Fruit fly (Drosophila melanogaster): ENCODE measurements around the gene CG14352.
A peak's percentile ranks its signal among the peaks of the same experiment; 100 is the strongest.

Gene CG14352

dm6 chr2L:1637832-1638649 is 26.8 kb downstream of the CG14352 start:
- no peak for TF ChIP-seq Dif (GFP tag; optimal IDR thresholded peaks at IDR 0.05; ENCODE audit: partially characterized antibody)
- no peak for TF ChIP-seq jim (GFP tag; optimal IDR thresholded peaks at IDR 0.05)
- no peak for TF ChIP-seq fru (GFP tag; optimal IDR thresholded peaks at IDR 0.05)
- no peak for TF ChIP-seq lola (GFP tag; optimal IDR thresholded peaks at IDR 0.05)
- no peak for TF ChIP-seq sage (GFP tag; optimal IDR thresholded peaks at IDR 0.05)
- no peak for TF ChIP-seq woc (GFP tag; optimal IDR thresholded peaks at IDR 0.05)
- no peak for TF ChIP-seq Mio (GFP tag; optimal IDR thresholded peaks at IDR 0.05)
- no peak for TF ChIP-seq Hnf4 (GFP tag; optimal IDR thresholded peaks at IDR 0.05)
- no peak for TF ChIP-seq psq (GFP tag; optimal IDR thresholded peaks at IDR 0.05)
- TF ChIP-seq foxo (GFP tag; optimal IDR thresholded peaks at IDR 0.05): no peak

DNA sequence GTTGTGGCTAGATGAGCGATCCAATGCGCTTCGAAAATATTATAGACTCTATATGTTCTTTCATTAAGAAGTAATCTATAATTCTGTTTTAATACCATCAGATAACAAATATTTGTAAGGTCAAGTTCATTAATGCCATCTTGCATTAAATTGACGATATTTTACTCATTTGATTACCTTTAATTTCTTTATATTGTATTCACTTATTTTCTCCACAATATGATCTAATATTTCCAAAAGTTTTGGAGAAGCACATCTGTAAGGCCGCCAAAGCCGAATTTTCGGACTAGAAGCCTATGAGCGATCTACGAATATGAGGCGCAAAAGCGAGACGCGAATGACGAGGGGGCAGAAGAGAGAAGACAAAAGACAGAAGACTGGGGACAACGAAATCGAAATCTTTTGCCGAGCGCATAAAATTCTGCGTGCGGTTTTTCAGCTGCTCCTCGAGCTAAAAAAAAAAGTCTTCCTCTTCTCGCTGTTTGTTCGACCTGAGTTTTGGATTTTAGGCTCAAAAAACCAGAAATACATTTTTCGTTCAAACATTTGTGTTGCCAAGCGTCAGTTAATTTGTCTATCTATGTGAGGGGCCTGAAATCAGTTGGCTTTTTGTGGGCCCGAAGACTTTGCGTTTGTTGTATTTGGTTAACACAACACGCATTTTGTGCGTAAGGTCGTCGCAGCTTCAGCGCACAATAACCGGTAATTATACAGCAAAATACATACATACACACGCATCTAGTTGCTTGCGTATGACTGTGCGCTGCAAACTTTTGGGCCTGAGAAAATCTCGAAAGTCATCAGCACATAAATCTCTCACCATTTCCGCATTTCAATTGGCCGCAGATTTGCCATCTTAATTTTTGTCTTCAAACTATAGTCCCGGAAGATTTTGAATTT is 27.7 kb downstream of the CG14352 start:
- TF ChIP-seq dmrt93B (GFP tag; optimal IDR thresholded peaks at IDR 0.05): no peak
- TF ChIP-seq OdsH (GFP tag; optimal IDR thresholded peaks at IDR 0.05): no peak
- no peak for TF ChIP-seq pan (optimal IDR thresholded peaks at IDR 0.05)
- TF ChIP-seq sv (GFP tag; optimal IDR thresholded peaks at IDR 0.05): peak; percentile 99
- no peak for TF ChIP-seq lola (GFP tag; optimal IDR thresholded peaks at IDR 0.05)
- TF ChIP-seq GATAd (GFP tag; optimal IDR thresholded peaks at IDR 0.05): no peak

- TF ChIP-seq Rel (GFP tag; optimal IDR thresholded peaks at IDR 0.05) (no peak), Rel (tag; optimal IDR thresholded peaks at IDR 0.05) (no peak), CG9705 (GFP tag; optimal IDR thresholded peaks at IDR 0.05) (peak; percentile 45), br (GFP tag; optimal IDR thresholded peaks at IDR 0.05) (peak; percentile 57), Hnf4 (GFP tag; optimal IDR thresholded peaks at IDR 0.05) (peak; percentile 18), fru (GFP tag; optimal IDR thresholded peaks at IDR 0.05) (peak; percentile 73), dmrt93B (GFP tag; optimal IDR thresholded peaks at IDR 0.05) (peak; percentile 49), h (GFP tag; optimal IDR thresholded peaks at IDR 0.05) (peak; percentile 66), Sp1 (GFP tag; optimal IDR thresholded peaks at IDR 0.05) (peak; percentile 72), woc (GFP tag; optimal IDR thresholded peaks at IDR 0.05) (peak; percentile 42), Jra (GFP tag; optimal IDR thresholded peaks at IDR 0.05) (no peak), Dfd (GFP tag; optimal IDR thresholded peaks at IDR 0.05) (peak; percentile 61), OdsH (GFP tag; optimal IDR thresholded peaks at IDR 0.05) (peak; percentile 64), ey (GFP tag; optimal IDR thresholded peaks at IDR 0.05) (peak; percentile 58), GATAd (GFP tag; optimal IDR thresholded peaks at IDR 0.05) (no peak), rgr (GFP tag; optimal IDR thresholded peaks at IDR 0.05) (peak; percentile 51), sv (GFP tag; optimal IDR thresholded peaks at IDR 0.05) (peak; percentile 90), psq (GFP tag; optimal IDR thresholded peaks at IDR 0.05) (peak; percentile 85), foxo (GFP tag; optimal IDR thresholded peaks at IDR 0.05) (peak in 1 of 2 experiments; percentile 71), HLH106 (tag; optimal IDR thresholded peaks at IDR 0.05) (peak; percentile 74), Dif (GFP tag; optimal IDR thresholded peaks at IDR 0.05; ENCODE audit: partially characterized antibody) (no peak), Hr78 (GFP tag; optimal IDR thresholded peaks at IDR 0.05) (no peak), dsf (GFP tag; optimal IDR thresholded peaks at IDR 0.05; ENCODE audit: borderline replicate concordance) (no peak)
Measured at dm6 chr2L:1643252-1643864, 32.1 kb downstream of the CG14352 start.

dm6 chr2L:1644378-1644777 is 33.2 kb downstream of the CG14352 start:
- TF ChIP-seq dsf (GFP tag; optimal IDR thresholded peaks at IDR 0.05; ENCODE audit: borderline replicate concordance): no peak
- peak; percentile 96 for TF ChIP-seq N (GFP tag; optimal IDR thresholded peaks at IDR 0.05)
- TF ChIP-seq GATAd (GFP tag; optimal IDR thresholded peaks at IDR 0.05): peak; percentile 69
- TF ChIP-seq Rel (GFP tag; optimal IDR thresholded peaks at IDR 0.05): no peak
- no peak for TF ChIP-seq Rel (tag; optimal IDR thresholded peaks at IDR 0.05)
- peak; percentile 64 for TF ChIP-seq Hr78 (GFP tag; optimal IDR thresholded peaks at IDR 0.05)
- peak in 1 of 2 experiments; percentile 29 for TF ChIP-seq dl (GFP tag; optimal IDR thresholded peaks at IDR 0.05; ENCODE audit: insufficient read depth in 1 of 2, partially characterized antibody in 2 of 2)
- TF ChIP-seq CG9705 (GFP tag; optimal IDR thresholded peaks at IDR 0.05): no peak
- no peak for TF ChIP-seq ey (GFP tag; optimal IDR thresholded peaks at IDR 0.05)

Measured in whole organism, wandering third instar larva.